Fruit fly (Drosophila melanogaster) whole organism, embryonic: ENCODE data around the gene Cad96Cb.

Experiments
- Adf1 ChIP-seq: fragments of 200-800 bp; sonication (Bioruptor generic); IDR thresholded peaks from 2 replicates; pipeline ENCODE4 v1.3.6; 2022; ENCODE audit warnings: missing biosample characterization, missing genetic modification characterization
- CG11247 ChIP-seq: fragments of 200-800 bp; sonication (Bioruptor generic); IDR thresholded peaks from 2 replicates; pipeline ENCODE4 v1.3.6; 2022; ENCODE audit warnings: missing biosample characterization, missing genetic modification characterization
- CG13287 ChIP-seq: fragments of 200-800 bp; sonication (Bioruptor generic); IDR thresholded peaks from 2 replicates; pipeline ENCODE4 v1.3.6; 2022; ENCODE audit warnings: missing biosample characterization, missing genetic modification characterization; ENCODE audit not compliant: partially characterized antibody
- CG13894 ChIP-seq: fragments of 200-800 bp; sonication (Bioruptor generic); optimal IDR thresholded peaks from 3 replicates; lab custom pipeline; 2018; ENCODE audit warnings: missing biosample characterization, mild to moderate bottlenecking, missing genetic modification characterization, moderate library complexity
- CG14014 ChIP-seq: fragments of 200-800 bp; sonication (Bioruptor generic); IDR thresholded peaks from 2 replicates; pipeline ENCODE4 v1.3.6; 2022; ENCODE audit warnings: missing biosample characterization, missing genetic modification characterization
- CG14050 ChIP-seq: fragments of 200-800 bp; sonication (Bioruptor generic); IDR thresholded peaks from 3 replicates; pipeline ENCODE4 v1.3.6; 2022; ENCODE audit warnings: missing biosample characterization, missing genetic modification characterization
- CG14441 ChIP-seq: fragments of 200-800 bp; sonication (Bioruptor generic); IDR thresholded peaks from 2 replicates; pipeline ENCODE4 v1.3.6; 2022; ENCODE audit warnings: missing biosample characterization, missing genetic modification characterization
- CG15269 ChIP-seq: fragments of 200-800 bp; sonication (Bioruptor generic); optimal IDR thresholded peaks from 2 replicates; lab custom pipeline; 2018; ENCODE audit warnings: missing biosample characterization, mild to moderate bottlenecking, missing genetic modification characterization, moderate library complexity
- CG18764 ChIP-seq: fragments of 200-800 bp; sonication (Bioruptor generic); optimal IDR thresholded peaks from 3 replicates; lab custom pipeline; 2016; ENCODE audit warnings: missing biosample characterization, missing genetic modification characterization
- CG2199 ChIP-seq: fragments of 200-800 bp; sonication (Bioruptor generic); IDR thresholded peaks from 3 replicates; pipeline ENCODE4 v1.3.6; 2022; ENCODE audit warnings: missing biosample characterization, missing genetic modification characterization
- CG3163 ChIP-seq: fragments of 200-800 bp; sonication (Bioruptor generic); optimal IDR thresholded peaks from 3 replicates; lab custom pipeline; 2016; ENCODE audit warnings: missing biosample characterization, missing genetic modification characterization
- CG33557 ChIP-seq: fragments of 200-800 bp; sonication (Bioruptor generic); optimal IDR thresholded peaks from 2 replicates; lab custom pipeline; 2019; ENCODE audit warnings: missing biosample characterization, mild to moderate bottlenecking, missing genetic modification characterization, moderate library complexity
- CG3407 ChIP-seq: fragments of 200-800 bp; sonication (Bioruptor generic); optimal IDR thresholded peaks from 2 replicates; lab custom pipeline; 2018; ENCODE audit warnings: missing biosample characterization, mild to moderate bottlenecking, missing genetic modification characterization
- CG6689 ChIP-seq: fragments of 200-800 bp; sonication (Bioruptor generic); IDR thresholded peaks from 2 replicates; pipeline ENCODE4 v1.3.6; 2022; ENCODE audit warnings: missing biosample characterization, missing genetic modification characterization
- CG7271 ChIP-seq: fragments of 200-800 bp; sonication (Bioruptor generic); optimal IDR thresholded peaks from 2 replicates; lab custom pipeline; 2018; ENCODE audit warnings: missing biosample characterization, mild to moderate bottlenecking, missing genetic modification characterization, moderate library complexity
- CG7839 ChIP-seq: fragments of 200-800 bp; sonication (Bioruptor generic); optimal IDR thresholded peaks from 3 replicates; lab custom pipeline; 2018; ENCODE audit warnings: missing biosample characterization, mild to moderate bottlenecking, missing genetic modification characterization, moderate library complexity
- CG7963 ChIP-seq: fragments of 200-800 bp; sonication (Bioruptor generic); IDR thresholded peaks from 3 replicates; pipeline ENCODE4 v1.3.6; 2022; ENCODE audit warnings: missing biosample characterization, missing genetic modification characterization; ENCODE audit not compliant: partially characterized antibody
- CG8290 ChIP-seq, 3 experiments: fragments of 200-800 bp; sonication (Bioruptor generic); optimal IDR thresholded peaks; 2 replicates each; lab custom pipeline; 2016 to 2019; ENCODE audit warnings: missing biosample characterization in 3 of 3, missing genetic modification characterization in 3 of 3, mild to moderate bottlenecking in 2 of 3, moderate library complexity in 1 of 3
- CG8478 ChIP-seq: fragments of >200 bp; optimal IDR thresholded peaks from 2 replicates; lab custom pipeline; 2018
- CG8765 ChIP-seq: fragments of 200-800 bp; sonication (Bioruptor generic); IDR thresholded peaks from 2 replicates; pipeline ENCODE4 v1.3.6; 2022; ENCODE audit warnings: missing biosample characterization, missing genetic modification characterization
- D19A ChIP-seq: fragments of 200-800 bp; optimal IDR thresholded peaks from 3 replicates; lab custom pipeline; 2019; ENCODE audit warnings: missing biosample characterization, mild to moderate bottlenecking, missing genetic modification characterization, moderate library complexity
- Hr3 ChIP-seq: fragments of 200-800 bp; sonication (Bioruptor generic); optimal IDR thresholded peaks from 3 replicates; lab custom pipeline; 2016; ENCODE audit warnings: missing biosample characterization, missing genetic modification characterization
- Mes4 ChIP-seq: fragments of 200-800 bp; sonication (Bioruptor generic); optimal IDR thresholded peaks from 2 replicates; lab custom pipeline; 2016; ENCODE audit warnings: missing biosample characterization, missing genetic modification characterization
- Rx ChIP-seq: fragments of 200-800 bp; sonication (Bioruptor generic); IDR thresholded peaks from 2 replicates; pipeline ENCODE4 v1.3.6; 2022; ENCODE audit warnings: missing biosample characterization, missing genetic modification characterization
- Scr ChIP-seq: fragments of 200-800 bp; sonication (Bioruptor generic); IDR thresholded peaks from 2 replicates; pipeline ENCODE4 v1.3.6; 2022; ENCODE audit warnings: missing biosample characterization, missing genetic modification characterization; ENCODE audit not compliant: partially characterized antibody
- Trl ChIP-seq, 3 experiments: fragments of >200 bp in 2 of 3; fragments of 200-800 bp in 1 of 3; sonication (Bioruptor generic) in 1 of 3; optimal IDR thresholded peaks; 2 replicates in 1 of 3; 3 replicates in 2 of 3; lab custom pipeline; 2016 to 2017; ENCODE audit warnings: missing biosample characterization in 1 of 3, missing genetic modification characterization in 1 of 3
- bcd ChIP-seq: fragments of 200-800 bp; sonication (Bioruptor generic); optimal IDR thresholded peaks from 2 replicates; lab custom pipeline; 2017; ENCODE audit warnings: missing biosample characterization, mild to moderate bottlenecking, missing genetic modification characterization
- cad ChIP-seq: fragments of >200 bp; optimal IDR thresholded peaks from 2 replicates; lab custom pipeline; 2017; ENCODE audit warnings: missing biosample characterization, missing genetic modification characterization
- cg ChIP-seq: fragments of 200-800 bp; sonication (Bioruptor generic); optimal IDR thresholded peaks from 3 replicates; lab custom pipeline; 2019; ENCODE audit warnings: missing biosample characterization, mild to moderate bottlenecking, missing genetic modification characterization, moderate library complexity
- chif ChIP-seq, 2 experiments: fragments of 200-800 bp; sonication (Bioruptor generic); optimal IDR thresholded peaks; 3 replicates each; lab custom pipeline; 2016; ENCODE audit warnings: missing biosample characterization in 2 of 2, missing genetic modification characterization in 2 of 2
- crp ChIP-seq, 2 experiments: fragments of 200-800 bp; sonication (Bioruptor generic); optimal IDR thresholded peaks; 2 replicates in 1 of 2; 3 replicates in 1 of 2; lab custom pipeline; 2017; ENCODE audit warnings: missing biosample characterization in 2 of 2, missing genetic modification characterization in 2 of 2, mild to moderate bottlenecking in 1 of 2, moderate library complexity in 1 of 2
- cwo ChIP-seq: fragments of 200-800 bp; sonication (Bioruptor generic); optimal IDR thresholded peaks from 3 replicates; lab custom pipeline; 2017; ENCODE audit warnings: missing biosample characterization, missing genetic modification characterization, mild to moderate bottlenecking, moderate library complexity, missing genetic modification reagents
- ewg ChIP-seq: fragments of 200-800 bp; sonication (Bioruptor generic); optimal IDR thresholded peaks from 3 replicates; lab custom pipeline; 2017; ENCODE audit warnings: mild to moderate bottlenecking, missing biosample characterization, missing genetic modification reagents, missing genetic modification characterization
- gcm2 ChIP-seq: fragments of 200-800 bp; sonication (Bioruptor generic); optimal IDR thresholded peaks from 2 replicates; lab custom pipeline; 2016; ENCODE audit warnings: missing biosample characterization, missing genetic modification characterization
- hkb ChIP-seq, 2 experiments: fragments of 200-800 bp in 1 of 2; fragments of >200 bp in 1 of 2; sonication (Bioruptor generic) in 1 of 2; IDR thresholded peaks in 1 of 2; optimal IDR thresholded peaks in 1 of 2; 2 replicates each; pipeline versions ENCODE4 v1.3.6 to Lab custom; 2017 to 2022; ENCODE audit warnings: missing biosample characterization in 1 of 2, missing genetic modification characterization in 1 of 2
- inv ChIP-seq: fragments of 200-800 bp; sonication (Bioruptor generic); IDR thresholded peaks from 2 replicates; pipeline ENCODE4 v1.3.6; 2022; ENCODE audit warnings: missing biosample characterization, missing genetic modification characterization; ENCODE audit not compliant: partially characterized antibody
- ken ChIP-seq: fragments of 200-800 bp; sonication (Bioruptor generic); IDR thresholded peaks from 3 replicates; pipeline ENCODE4 v1.3.6; 2022; ENCODE audit warnings: missing biosample characterization, missing genetic modification characterization
- kni ChIP-seq: fragments of 200-800 bp; sonication (Bioruptor generic); optimal IDR thresholded peaks from 3 replicates; lab custom pipeline; 2017; ENCODE audit warnings: mild to moderate bottlenecking, missing biosample characterization, missing genetic modification reagents, missing genetic modification characterization
- maf-S ChIP-seq: fragments of 200-800 bp; sonication (Bioruptor generic); optimal IDR thresholded peaks from 2 replicates; lab custom pipeline; 2016; ENCODE audit warnings: missing biosample characterization, missing genetic modification characterization
- oc ChIP-seq: fragments of 200-800 bp; sonication (Bioruptor generic); optimal IDR thresholded peaks from 2 replicates; lab custom pipeline; 2018; ENCODE audit warnings: missing biosample characterization, mild to moderate bottlenecking, missing genetic modification characterization, moderate library complexity
- onecut ChIP-seq: fragments of 200-800 bp; sonication (Bioruptor generic); IDR thresholded peaks from 2 replicates; pipeline ENCODE4 v1.3.6; 2022; ENCODE audit warnings: missing biosample characterization, missing genetic modification characterization
- pan ChIP-seq, 4 experiments: fragments of >200 bp in 3 of 4; fragments of 200-800 bp in 1 of 4; sonication (Bioruptor generic) in 1 of 4; optimal IDR thresholded peaks in 3 of 4; IDR thresholded peaks in 1 of 4; 2 replicates each; pipeline versions ENCODE4 v1.3.6 to Lab custom; 2017 to 2022; ENCODE audit warnings: missing biosample characterization in 2 of 4, missing genetic modification characterization in 2 of 4, mixed read lengths in 1 of 4
- pnt ChIP-seq: fragments of 200-800 bp; sonication (Bioruptor generic); optimal IDR thresholded peaks from 3 replicates; lab custom pipeline; 2016; ENCODE audit warnings: missing biosample characterization, missing genetic modification characterization
- tgo ChIP-seq: fragments of 200-800 bp; sonication (Bioruptor generic); IDR thresholded peaks from 3 replicates; pipeline ENCODE4 v1.3.6; 2022; ENCODE audit warnings: missing biosample characterization, missing genetic modification characterization
- tll ChIP-seq, 2 experiments: fragments of 200-800 bp in 1 of 2; fragments of >200 bp in 1 of 2; sonication (Bioruptor generic) in 1 of 2; optimal IDR thresholded peaks; 2 replicates each; lab custom pipeline; 2017 to 2019; ENCODE audit warnings: missing biosample characterization in 2 of 2, missing genetic modification characterization in 2 of 2, mild to moderate bottlenecking in 1 of 2, moderate library complexity in 1 of 2
- zen ChIP-seq: fragments of 200-800 bp; sonication (Bioruptor generic); optimal IDR thresholded peaks from 3 replicates; lab custom pipeline; 2018; ENCODE audit warnings: missing biosample characterization, mild to moderate bottlenecking, missing genetic modification characterization, moderate library complexity
- zfh1 ChIP-seq: fragments of 200-800 bp; sonication (Bioruptor generic); IDR thresholded peaks from 3 replicates; pipeline ENCODE4 v1.3.6; 2022; ENCODE audit warnings: missing biosample characterization, missing genetic modification characterization

The Cad96Cb gene

DNA sequence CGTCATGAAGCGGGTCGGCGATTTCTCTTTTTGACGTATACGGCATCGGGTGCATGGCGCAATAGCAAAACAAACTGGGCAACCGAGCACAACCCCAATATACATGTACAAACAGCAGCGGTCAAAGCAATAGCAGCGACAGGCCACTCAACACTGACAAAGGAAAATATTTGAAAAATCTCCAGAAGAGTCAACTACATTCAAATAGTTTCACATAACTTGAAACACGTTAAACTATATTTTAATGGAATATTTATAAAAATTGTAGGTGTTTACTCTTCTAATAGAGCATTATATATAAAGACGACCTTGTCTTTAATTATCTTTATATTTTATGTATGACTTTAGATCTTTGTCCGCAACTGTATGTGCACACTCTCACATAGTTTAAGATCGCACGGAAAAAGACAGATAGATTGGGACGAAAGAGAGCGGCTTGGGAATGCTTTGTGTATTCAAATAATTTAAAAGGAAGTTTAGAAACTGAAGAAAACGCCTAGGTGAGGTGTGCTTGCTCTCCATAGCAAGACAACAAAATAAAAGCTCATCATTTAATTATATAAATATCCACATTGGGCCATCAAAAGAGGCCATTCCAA, 24.6 kb downstream of the Cad96Cb start (continued):
- TF ChIP-seq CG13894 (tag; lab: Kevin White, UChicago) (no peak), CG7839 (tag; lab: Kevin White, UChicago) (peak; percentile 80), Mes4 (GFP tag; lab: Kevin White, UChicago) (peak; percentile 36), CG18764 (GFP tag; lab: Kevin White, UChicago) (peak; percentile 19), D19A (peak; percentile 77), cg (no peak), CG33557 (GFP tag; lab: Kevin White, UChicago) (peak; percentile 66), kni (GFP tag; lab: Kevin White, UChicago) (no peak), zen (tag; lab: Kevin White, UChicago) (peak; percentile 27), CG13287 (GFP tag; lab: Robert Waterston, UW) (no peak), onecut (GFP tag; lab: Robert Waterston, UW) (peak; percentile 68), Rx (GFP tag; lab: Robert Waterston, UW) (peak; percentile 64; the same call in 1 of the 2 replicates), Trl (optimal IDR thresholded peaks at IDR 0.05; lab: Kevin White, UChicago) (no peak), Trl (GFP tag; optimal IDR thresholded peaks at IDR 0.05; lab: Kevin White, UChicago) (peak; percentile 21), gcm2 (GFP tag; lab: Kevin White, UChicago) (peak; percentile 41), CG7271 (tag; lab: Kevin White, UChicago) (no peak), Adf1 (GFP tag; lab: Robert Waterston, UW) (no peak), CG2199 (GFP tag; lab: Robert Waterston, UW) (peak; percentile 74; the same call in 1 of the 3 replicates), zfh1 (GFP tag; lab: Robert Waterston, UW) (peak; percentile 75), CG14014 (GFP tag; lab: Robert Waterston, UW) (peak; percentile 63; the same call in 1 of the 2 replicates), oc (peak; percentile 75), ewg (GFP tag; lab: Kevin White, UChicago) (peak; percentile 40), CG8478 (no peak), tgo (GFP tag; lab: Robert Waterston, UW) (peak; percentile 79), cwo (GFP tag; lab: Kevin White, UChicago) (peak; percentile 65), bcd (GFP tag; lab: Kevin White, UChicago) (peak; percentile 69), CG8765 (GFP tag; lab: Robert Waterston, UW) (no peak), CG3407 (peak; percentile 63), chif (GFP tag; optimal IDR thresholded peaks at IDR 0.05; lab: Kevin White, UChicago) (peak in 1 of 2 experiments; percentile 56), CG14441 (GFP tag; lab: Robert Waterston, UW) (peak; percentile 68), pan (optimal IDR thresholded peaks at IDR 0.05; lab: Kevin White, UChicago) (no peak), pan (GFP tag; optimal IDR thresholded peaks at IDR 0.05 in 1 of 2, IDR thresholded peaks at IDR 0.05 in 1 of 2) (peak in 1 of 2 experiments; percentile 82), ken (GFP tag; lab: Robert Waterston, UW) (peak; percentile 66; the same call in 2 of the 3 replicates), CG7963 (GFP tag; lab: Robert Waterston, UW) (no peak), CG14050 (GFP tag; lab: Robert Waterston, UW) (peak; percentile 60), CG15269 (tag; lab: Kevin White, UChicago) (peak; percentile 87), crp (GFP tag; optimal IDR thresholded peaks at IDR 0.05; lab: Kevin White, UChicago) (peak in 1 of 2 experiments; percentile 19), hkb (optimal IDR thresholded peaks at IDR 0.05; lab: Kevin White, UChicago) (no peak), hkb (GFP tag; IDR thresholded peaks at IDR 0.05; lab: Robert Waterston, UW) (peak; percentile 83), cad (GFP tag; lab: Kevin White, UChicago) (no peak), pnt (GFP tag; lab: Kevin White, UChicago) (peak; percentile 23), CG8290 (GFP tag; optimal IDR thresholded peaks at IDR 0.05; lab: Kevin White, UChicago) (peak; percentile 26), CG8290 (tag; optimal IDR thresholded peaks at IDR 0.05; lab: Kevin White, UChicago) (peak in 1 of 2 experiments; percentile 39), Hr3 (GFP tag; lab: Kevin White, UChicago) (peak; percentile 57), inv (GFP tag; lab: Robert Waterston, UW) (no peak), tll (GFP tag; optimal IDR thresholded peaks at IDR 0.05; lab: Kevin White, UChicago) (no peak), CG3163 (peak; percentile 1), CG11247 (GFP tag; lab: Robert Waterston, UW) (no peak), maf-S (peak; percentile 25), CG6689 (GFP tag; lab: Robert Waterston, UW) (peak; percentile 82), Scr (GFP tag; lab: Robert Waterston, UW) (no peak)
